Worm (Caenorhabditis elegans): Measurements from ENCODE around the gene gpa-7.

Gene gpa-7

DNA sequence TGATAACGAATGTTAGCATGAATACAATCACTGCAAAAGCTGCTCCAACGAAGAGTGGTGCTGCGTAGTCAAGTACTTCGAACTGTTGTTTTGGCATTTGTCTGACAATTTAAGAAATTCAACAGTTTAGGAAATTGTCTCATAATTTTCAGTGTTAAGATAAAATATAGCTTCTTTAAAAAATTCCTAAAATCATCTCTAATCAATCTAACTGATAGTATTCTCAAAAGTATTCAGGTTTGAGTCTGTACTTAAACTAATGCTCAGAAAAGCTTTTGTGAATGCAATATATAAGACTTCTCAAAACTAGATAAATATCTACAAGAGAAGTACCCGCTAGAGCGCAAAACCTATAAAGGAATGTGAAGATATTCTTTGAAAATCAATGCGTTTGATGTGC, 8.9 kb upstream of the gpa-7 start, which contains the start of gene R10H10.4:
Gene R10H10.4 (minus strand): TSS at position 101 of the 400 bp plus-strand sequence.
- TF ChIP-seq nhr-12 (tag; optimal IDR thresholded peaks at IDR 0.05) (no peak), ceh-82 (tag; optimal IDR thresholded peaks at IDR 0.05) (no peak), nhr-76 (tag; optimal IDR thresholded peaks at IDR 0.05) (no peak), ceh-28 (tag; optimal IDR thresholded peaks at IDR 0.05) (no peak), eor-1 (tag; optimal IDR thresholded peaks at IDR 0.05) (no peak), ceh-16 (tag; optimal IDR thresholded peaks at IDR 0.05) (no peak), aly-2 (tag; optimal IDR thresholded peaks at IDR 0.05) (no peak), sea-2 (GFP tag; optimal IDR thresholded peaks at IDR 0.05) (no peak), lin-39 (tag; optimal IDR thresholded peaks at IDR 0.05) (no peak), nhr-28 (tag; optimal IDR thresholded peaks at IDR 0.05) (no peak), nhr-23 (tag; optimal IDR thresholded peaks at IDR 0.05) (no peak), pqm-1 (tag; optimal IDR thresholded peaks at IDR 0.05) (no peak)

ce11 chrIV:10396827-10397226, 7.0 kb upstream of the gpa-7 start:
- TF ChIP-seq fkh-10 (GFP tag; optimal IDR thresholded peaks at IDR 0.05) (peak; percentile 67), R02D3.7 (tag; optimal IDR thresholded peaks at IDR 0.05) (no peak)

ce11 chrIV:10398244-10398643, 5.6 kb upstream of the gpa-7 start:
- TF ChIP-seq fkh-10 (GFP tag; optimal IDR thresholded peaks at IDR 0.05) (peak; percentile 32), elt-3 (tag; optimal IDR thresholded peaks at IDR 0.05) (no peak), hmg-11 (tag; optimal IDR thresholded peaks at IDR 0.05) (no peak), nfya-1 (tag; optimal IDR thresholded peaks at IDR 0.05; ENCODE audit: insufficient read depth) (peak; percentile 10)

DNA sequence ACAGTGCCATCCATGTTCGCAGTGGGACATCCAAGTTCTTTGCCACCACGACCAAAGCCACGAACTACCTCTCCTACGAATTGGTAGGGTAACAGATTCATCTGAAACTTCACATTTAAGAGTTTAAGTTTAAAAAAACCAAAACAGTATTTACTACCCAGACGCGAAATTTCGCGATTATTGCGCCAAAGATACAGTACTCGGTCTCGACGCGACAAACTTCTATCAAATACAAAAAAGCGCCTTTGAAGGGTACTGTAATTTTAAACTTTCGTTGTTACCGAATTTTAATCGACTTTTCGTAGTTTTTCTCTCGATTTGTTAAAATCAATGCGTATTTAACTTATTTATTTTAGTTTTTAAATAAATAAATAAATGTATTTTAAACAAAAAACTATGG, 5.6 kb downstream of the gpa-7 start, which contains the start of gene rfk-1:
Gene rfk-1 (minus strand): TSS at position 101 of the 400 bp plus-strand sequence.
- TF ChIP-seq daf-12 (tag; optimal IDR thresholded peaks at IDR 0.05) (no peak), lin-15B (tag; optimal IDR thresholded peaks at IDR 0.05) (no peak), eor-1 (tag; optimal IDR thresholded peaks at IDR 0.05) (no peak), nhr-43 (tag; optimal IDR thresholded peaks at IDR 0.05; ENCODE audit: poor library complexity, severe bottlenecking) (no peak), hmg-11 (tag; optimal IDR thresholded peaks at IDR 0.05) (no peak), tbx-2 (tag; optimal IDR thresholded peaks at IDR 0.05) (no peak), fkh-2 (tag; optimal IDR thresholded peaks at IDR 0.05) (no peak), mml-1 (tag; optimal IDR thresholded peaks at IDR 0.05) (no peak), elt-2 (tag; optimal IDR thresholded peaks at IDR 0.05) (no peak), nhr-77 (tag; optimal IDR thresholded peaks at IDR 0.05) (no peak), fos-1 (tag; optimal IDR thresholded peaks at IDR 0.05) (no peak), pha-4 (tag; optimal IDR thresholded peaks at IDR 0.05) (no peak)

- TF ChIP-seq daf-12 (tag; optimal IDR thresholded peaks at IDR 0.05) (no peak), jun-1 (tag; optimal IDR thresholded peaks at IDR 0.05) (no peak), ceh-16 (tag; optimal IDR thresholded peaks at IDR 0.05) (no peak), ZK546.5 (tag; optimal IDR thresholded peaks at IDR 0.05) (no peak), sea-2 (GFP tag; optimal IDR thresholded peaks at IDR 0.05) (no peak), pha-4 (tag; optimal IDR thresholded peaks at IDR 0.05) (no peak), R02D3.7 (tag; optimal IDR thresholded peaks at IDR 0.05) (no peak), elt-3 (tag; optimal IDR thresholded peaks at IDR 0.05) (no peak), pqm-1 (tag; optimal IDR thresholded peaks at IDR 0.05) (no peak), nhr-12 (tag; optimal IDR thresholded peaks at IDR 0.05) (no peak), nfya-1 (tag; optimal IDR thresholded peaks at IDR 0.05; ENCODE audit: insufficient read depth) (no peak), nhr-237 (tag; optimal IDR thresholded peaks at IDR 0.05) (no peak), snpc-4 (tag; optimal IDR thresholded peaks at IDR 0.05) (no peak), nhr-11 (tag; optimal IDR thresholded peaks at IDR 0.05) (no peak)
Measured at ce11 chrIV:10413828-10414227, 10.0 kb downstream of the gpa-7 start, which contains the start of gene R10H10.7. TSS of gene R10H10.7 (minus strand) at chrIV:10413928.

ce11 chrIV:10417781-10418180, 14.0 kb downstream of the gpa-7 start, which contains the start of gene F13B12.6:
TSS of gene F13B12.6 (minus strand) at chrIV:10417881.
- TF ChIP-seq hmg-11 (tag; optimal IDR thresholded peaks at IDR 0.05) = no peak
- no peak for TF ChIP-seq nhr-67 (tag; optimal IDR thresholded peaks at IDR 0.05)
- no peak for TF ChIP-seq zag-1 (tag; optimal IDR thresholded peaks at IDR 0.05)
- no peak for TF ChIP-seq eor-1 (tag; optimal IDR thresholded peaks at IDR 0.05)
- TF ChIP-seq mdl-1 (tag; optimal IDR thresholded peaks at IDR 0.05) = no peak
- TF ChIP-seq elt-1 (tag; optimal IDR thresholded peaks at IDR 0.05) = no peak
- TF ChIP-seq unc-39 (tag; optimal IDR thresholded peaks at IDR 0.05) = no peak
- no peak for TF ChIP-seq snpc-4 (tag; optimal IDR thresholded peaks at IDR 0.05)
- no peak for TF ChIP-seq nhr-25 (tag; optimal IDR thresholded peaks at IDR 0.05)
- no peak for TF ChIP-seq nfya-1 (tag; optimal IDR thresholded peaks at IDR 0.05; ENCODE audit: insufficient read depth)
- no peak for TF ChIP-seq lin-39 (tag; optimal IDR thresholded peaks at IDR 0.05)
- TF ChIP-seq sea-2 (GFP tag; optimal IDR thresholded peaks at IDR 0.05) = no peak
- no peak for TF ChIP-seq ztf-4 (tag; optimal IDR thresholded peaks at IDR 0.05)

Measured in whole organism, L3 larva.